Fruit fly (Drosophila melanogaster): ENCODE data around the gene numb.

numb gene

DNA sequence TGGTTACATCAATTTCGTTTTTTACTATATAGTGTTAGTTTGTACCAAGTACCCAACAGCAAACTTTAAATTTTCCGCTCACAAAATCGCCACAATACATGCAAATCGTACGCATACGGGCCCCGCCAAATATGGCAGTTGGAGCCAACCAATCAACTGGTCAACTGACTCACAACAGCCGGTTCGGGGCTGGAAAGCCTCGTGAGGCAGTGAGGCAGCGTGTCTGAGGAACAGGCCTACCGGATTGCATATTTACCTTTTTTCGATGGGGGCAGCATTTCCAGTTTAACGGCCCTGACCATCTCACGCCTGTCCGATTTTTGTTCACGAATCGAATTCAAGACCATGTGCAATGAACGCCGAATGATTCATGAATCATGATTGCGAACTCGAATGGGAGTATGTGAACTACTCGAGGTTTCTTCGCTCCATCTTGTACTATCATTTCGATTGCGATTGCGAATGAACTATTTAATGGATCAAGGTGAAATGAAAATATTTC, 69.3 kb downstream of the numb start:
- TF ChIP-seq Hr78 (GFP tag; optimal IDR thresholded peaks at IDR 0.05), result no peak
- TF ChIP-seq tai (GFP tag; optimal IDR thresholded peaks at IDR 0.05), result no peak
- no peak for TF ChIP-seq psq (GFP tag; optimal IDR thresholded peaks at IDR 0.05)
- no peak for TF ChIP-seq jim (GFP tag; optimal IDR thresholded peaks at IDR 0.05)
- no peak for TF ChIP-seq br (GFP tag; optimal IDR thresholded peaks at IDR 0.05)
- TF ChIP-seq Vsx2 (GFP tag; optimal IDR thresholded peaks at IDR 0.05; ENCODE audit: partially characterized antibody), result peak; percentile 21
- TF ChIP-seq Mio (GFP tag; optimal IDR thresholded peaks at IDR 0.05), result no peak
- no peak for TF ChIP-seq sv (GFP tag; optimal IDR thresholded peaks at IDR 0.05)
- TF ChIP-seq Dif (GFP tag; optimal IDR thresholded peaks at IDR 0.05; ENCODE audit: partially characterized antibody), result peak; percentile 37
- no peak for TF ChIP-seq Rel (GFP tag; optimal IDR thresholded peaks at IDR 0.05)
- TF ChIP-seq Rel (tag; optimal IDR thresholded peaks at IDR 0.05), result peak; percentile 6
- TF ChIP-seq Jra (GFP tag; optimal IDR thresholded peaks at IDR 0.05), result no peak
- no peak for TF ChIP-seq woc (GFP tag; optimal IDR thresholded peaks at IDR 0.05)
- TF ChIP-seq HLH106 (tag; optimal IDR thresholded peaks at IDR 0.05), result no peak
- no peak for TF ChIP-seq Hr83 (GFP tag; optimal IDR thresholded peaks at IDR 0.05; ENCODE audit: poor library complexity, severe bottlenecking)
- TF ChIP-seq OdsH (GFP tag; optimal IDR thresholded peaks at IDR 0.05), result no peak
- TF ChIP-seq rgr (GFP tag; optimal IDR thresholded peaks at IDR 0.05), result no peak
- no peak for TF ChIP-seq ey (GFP tag; optimal IDR thresholded peaks at IDR 0.05)
- TF ChIP-seq fru (GFP tag; optimal IDR thresholded peaks at IDR 0.05), result no peak
- no peak for TF ChIP-seq dl (GFP tag; optimal IDR thresholded peaks at IDR 0.05; ENCODE audit: insufficient read depth in 1 of 2, partially characterized antibody in 2 of 2)
- no peak for TF ChIP-seq brk (GFP tag; optimal IDR thresholded peaks at IDR 0.05)
- no peak for TF ChIP-seq CG9705 (GFP tag; optimal IDR thresholded peaks at IDR 0.05)
- no peak for TF ChIP-seq dsf (GFP tag; optimal IDR thresholded peaks at IDR 0.05; ENCODE audit: borderline replicate concordance)
- TF ChIP-seq h (GFP tag; optimal IDR thresholded peaks at IDR 0.05), result no peak

dm6 chr2L:9508547-9509197, 71.4 kb downstream of the numb start:
- TF ChIP-seq woc (GFP tag; optimal IDR thresholded peaks at IDR 0.05), result no peak
- no peak for TF ChIP-seq N (GFP tag; optimal IDR thresholded peaks at IDR 0.05)
- TF ChIP-seq Hr78 (GFP tag; optimal IDR thresholded peaks at IDR 0.05), result no peak
- TF ChIP-seq Jra (GFP tag; optimal IDR thresholded peaks at IDR 0.05), result no peak
- TF ChIP-seq CrebA (GFP tag; optimal IDR thresholded peaks at IDR 0.05; ENCODE audit: borderline replicate concordance), result no peak
- TF ChIP-seq Mio (GFP tag; optimal IDR thresholded peaks at IDR 0.05), result no peak
- TF ChIP-seq Vsx2 (GFP tag; optimal IDR thresholded peaks at IDR 0.05; ENCODE audit: partially characterized antibody), result peak; percentile 60
- no peak for TF ChIP-seq CG9705 (GFP tag; optimal IDR thresholded peaks at IDR 0.05)
- TF ChIP-seq HLH106 (tag; optimal IDR thresholded peaks at IDR 0.05), result no peak
- TF ChIP-seq Dif (GFP tag; optimal IDR thresholded peaks at IDR 0.05; ENCODE audit: partially characterized antibody), result peak; percentile 15
- TF ChIP-seq tai (GFP tag; optimal IDR thresholded peaks at IDR 0.05), result no peak
- peak; percentile 7 for TF ChIP-seq Hr83 (GFP tag; optimal IDR thresholded peaks at IDR 0.05; ENCODE audit: poor library complexity, severe bottlenecking)
- TF ChIP-seq Dfd (GFP tag; optimal IDR thresholded peaks at IDR 0.05), result no peak
- TF ChIP-seq dmrt93B (GFP tag; optimal IDR thresholded peaks at IDR 0.05), result no peak
- no peak for TF ChIP-seq OdsH (GFP tag; optimal IDR thresholded peaks at IDR 0.05)
- no peak for TF ChIP-seq CG32264 (GFP tag; optimal IDR thresholded peaks at IDR 0.05)
- no peak for TF ChIP-seq sv (GFP tag; optimal IDR thresholded peaks at IDR 0.05)
- no peak for TF ChIP-seq h (GFP tag; optimal IDR thresholded peaks at IDR 0.05)
- no peak for TF ChIP-seq pan (optimal IDR thresholded peaks at IDR 0.05)
- no peak for TF ChIP-seq sage (GFP tag; optimal IDR thresholded peaks at IDR 0.05)
- TF ChIP-seq Rel (GFP tag; optimal IDR thresholded peaks at IDR 0.05), result no peak
- TF ChIP-seq Rel (tag; optimal IDR thresholded peaks at IDR 0.05), result no peak
- TF ChIP-seq Myc (optimal IDR thresholded peaks at IDR 0.05), result no peak
- no peak for TF ChIP-seq ey (GFP tag; optimal IDR thresholded peaks at IDR 0.05)
- TF ChIP-seq usp (GFP tag; optimal IDR thresholded peaks at IDR 0.05), result no peak
- no peak for TF ChIP-seq psq (GFP tag; optimal IDR thresholded peaks at IDR 0.05)

DNA sequence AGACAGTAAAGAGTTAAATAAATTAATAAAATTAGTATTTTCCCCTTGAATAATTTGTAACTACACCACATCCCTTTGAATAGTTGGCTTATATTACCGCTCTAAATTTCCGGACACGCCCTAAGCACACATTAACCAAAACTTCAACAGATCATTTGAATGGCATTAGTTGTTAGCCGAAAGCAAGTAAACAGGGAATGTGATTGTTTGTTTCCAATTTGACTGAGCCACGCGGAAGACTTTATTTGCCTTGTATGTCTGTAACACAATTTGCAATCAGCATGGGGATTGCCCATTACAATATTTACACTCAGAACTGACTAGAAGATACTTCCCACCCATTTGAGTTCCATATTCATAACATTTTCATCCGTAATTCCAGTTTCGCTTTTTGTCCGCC, 72.4 kb downstream of the numb start:
- TF ChIP-seq CG32264 (GFP tag; optimal IDR thresholded peaks at IDR 0.05) (no peak), Myc (optimal IDR thresholded peaks at IDR 0.05) (no peak), woc (GFP tag; optimal IDR thresholded peaks at IDR 0.05) (no peak), psq (GFP tag; optimal IDR thresholded peaks at IDR 0.05) (no peak), dsf (GFP tag; optimal IDR thresholded peaks at IDR 0.05; ENCODE audit: borderline replicate concordance) (no peak), dmrt93B (GFP tag; optimal IDR thresholded peaks at IDR 0.05) (no peak), h (GFP tag; optimal IDR thresholded peaks at IDR 0.05) (no peak), rgr (GFP tag; optimal IDR thresholded peaks at IDR 0.05) (no peak), CG9705 (GFP tag; optimal IDR thresholded peaks at IDR 0.05) (no peak), fru (GFP tag; optimal IDR thresholded peaks at IDR 0.05) (no peak), lola (GFP tag; optimal IDR thresholded peaks at IDR 0.05) (no peak)
